ENCODE assay signal across 6 worm cellular contexts in genomic region chrII:9781842-9782241, ce11.
TF ChIP-seq lines count a peak whose summit lies in the region.

cyp-13A1 (minus strand) TSS chrII:9781997.

TF ChIP-seq in whole organism, L1 larva, 84 proteins besides CTCF, POLR2A, EP300 and RAD21:
- TF ChIP-seq nhr-20 (tag; optimal IDR thresholded peaks at IDR 0.05; lab: Kevin White, UChicago): peak; percentile 38
- TF ChIP-seq elt-2 (tag; optimal IDR thresholded peaks at IDR 0.05; lab: Kevin White, UChicago): peak; percentile 29
- no peak for TF ChIP-seq C16A3.4 (tag; optimal IDR thresholded peaks at IDR 0.05; lab: Kevin White, UChicago)
- no peak for TF ChIP-seq alr-1 (tag; optimal IDR thresholded peaks at IDR 0.05; lab: Kevin White, UChicago; ENCODE audit: borderline replicate concordance)
- TF ChIP-seq nhr-84 (tag; optimal IDR thresholded peaks at IDR 0.05; lab: Kevin White, UChicago): no peak
TF ChIP-seq in whole organism, L1 larva: peak in this region for 2.

TF ChIP-seq in whole organism, L2 larva, 48 proteins besides CTCF, POLR2A, EP300 and RAD21:
- no peak for TF ChIP-seq elt-3 (tag; optimal IDR thresholded peaks at IDR 0.05; lab: Kevin White, UChicago)
- peak; percentile 77 for TF ChIP-seq fos-1 (tag; optimal IDR thresholded peaks at IDR 0.05; lab: Kevin White, UChicago)
- TF ChIP-seq crh-2 (tag; optimal IDR thresholded peaks at IDR 0.05; lab: Kevin White, UChicago): peak; percentile 13
- TF ChIP-seq sma-9 (GFP tag; optimal IDR thresholded peaks at IDR 0.05; lab: Kevin White, UChicago): peak; percentile 54
- TF ChIP-seq sma-9 (tag; optimal IDR thresholded peaks at IDR 0.05; lab: Kevin White, UChicago): no peak
TF ChIP-seq in whole organism, L2 larva: peak in this region for 3.

TF ChIP-seq in whole organism, L3 larva, 47 proteins besides CTCF, POLR2A, EP300 and RAD21:
- no peak for TF ChIP-seq nhr-76 (tag; optimal IDR thresholded peaks at IDR 0.05; lab: Kevin White, UChicago)
- peak; percentile 70 for TF ChIP-seq pha-4 (tag; optimal IDR thresholded peaks at IDR 0.05; lab: Kevin White, UChicago)
- TF ChIP-seq nhr-11 (tag; optimal IDR thresholded peaks at IDR 0.05; lab: Kevin White, UChicago): no peak
- peak; percentile 38 for TF ChIP-seq elt-2 (tag; optimal IDR thresholded peaks at IDR 0.05; lab: Kevin White, UChicago)
- TF ChIP-seq nhr-23 (tag; optimal IDR thresholded peaks at IDR 0.05; lab: Kevin White, UChicago): no peak
- TF ChIP-seq nhr-77 (tag; optimal IDR thresholded peaks at IDR 0.05; lab: Kevin White, UChicago): no peak
- TF ChIP-seq lsy-12 (tag; optimal IDR thresholded peaks at IDR 0.05; lab: Kevin White, UChicago): no peak
- TF ChIP-seq elt-3 (tag; optimal IDR thresholded peaks at IDR 0.05; lab: Kevin White, UChicago): no peak
- TF ChIP-seq nhr-67 (tag; optimal IDR thresholded peaks at IDR 0.05; lab: Kevin White, UChicago): no peak
- no peak for TF ChIP-seq nfya-1 (tag; optimal IDR thresholded peaks at IDR 0.05; lab: Kevin White, UChicago; ENCODE audit: insufficient read depth)
- no peak for TF ChIP-seq mml-1 (tag; optimal IDR thresholded peaks at IDR 0.05; lab: Kevin White, UChicago)
- TF ChIP-seq ceh-9 (tag; optimal IDR thresholded peaks at IDR 0.05; lab: Kevin White, UChicago): no peak
- TF ChIP-seq tbx-2 (tag; optimal IDR thresholded peaks at IDR 0.05; lab: Kevin White, UChicago): no peak
- no peak for TF ChIP-seq skn-1 (tag; optimal IDR thresholded peaks at IDR 0.05; lab: Kevin White, UChicago)
- TF ChIP-seq mdl-1 (tag; optimal IDR thresholded peaks at IDR 0.05; lab: Kevin White, UChicago): no peak
- no peak for TF ChIP-seq lin-39 (tag; optimal IDR thresholded peaks at IDR 0.05; lab: Kevin White, UChicago)
- TF ChIP-seq pqm-1 (tag; optimal IDR thresholded peaks at IDR 0.05; lab: Kevin White, UChicago): peak; percentile 76

TF ChIP-seq in whole organism, L4 larva, 104 proteins besides CTCF, POLR2A, EP300 and RAD21:
- peak; percentile 64 for TF ChIP-seq nhr-28 (tag; optimal IDR thresholded peaks at IDR 0.05; lab: Kevin White, UChicago)
- TF ChIP-seq hlh-11 (tag; optimal IDR thresholded peaks at IDR 0.05; lab: Kevin White, UChicago): no peak
- TF ChIP-seq dmd-9 (GFP tag; IDR thresholded peaks at IDR 0.05; lab: Robert Waterston, UW): no peak
- TF ChIP-seq unc-62 (GFP tag; optimal IDR thresholded peaks at IDR 0.05 in 1 of 2; lab: Kevin White, UChicago): peak in 1 of 2 experiments; percentile 87
- TF ChIP-seq unc-62 (tag; optimal IDR thresholded peaks at IDR 0.05; lab: Kevin White, UChicago): no peak
- no peak for TF ChIP-seq Y75B8A.6 (GFP tag; IDR thresholded peaks at IDR 0.05; lab: Robert Waterston, UW)
- peak; percentile 27 for TF ChIP-seq pqm-1 (tag; optimal IDR thresholded peaks at IDR 0.05; lab: Kevin White, UChicago)
- TF ChIP-seq dve-1 (tag; optimal IDR thresholded peaks at IDR 0.05; lab: Kevin White, UChicago; ENCODE audit: insufficient read depth): peak; percentile 6
- no peak for TF ChIP-seq F44E2.7 (GFP tag; IDR thresholded peaks at IDR 0.05; lab: Robert Waterston, UW)
- peak; percentile 27 for TF ChIP-seq nhr-77 (tag; optimal IDR thresholded peaks at IDR 0.05; lab: Kevin White, UChicago)
- peak; percentile 67; the same call in 1 of the 2 replicates for TF ChIP-seq dmd-6 (GFP tag; IDR thresholded peaks at IDR 0.05; lab: Robert Waterston, UW)
- TF ChIP-seq nhr-102 (tag; optimal IDR thresholded peaks at IDR 0.05; lab: Kevin White, UChicago): peak; percentile 15
TF ChIP-seq in whole organism, L4 larva: peak in this region for 7.

TF ChIP-seq in whole organism, late embryonic, 69 proteins besides CTCF, POLR2A, EP300 and RAD21:
- no peak for TF ChIP-seq ceh-19 (GFP tag; optimal IDR thresholded peaks at IDR 0.05; lab: Kevin White, UChicago)
- peak; percentile 10 for TF ChIP-seq elt-2 (tag; optimal IDR thresholded peaks at IDR 0.05; lab: Kevin White, UChicago)

TF ChIP-seq in whole organism, young adult, 124 proteins besides CTCF, POLR2A, EP300 and RAD21:
- TF ChIP-seq nhr-80 (tag; optimal IDR thresholded peaks at IDR 0.05; lab: Kevin White, UChicago) (peak; percentile 55), hlh-26 (GFP tag; conservative IDR thresholded peaks at IDR 0.05; lab: Robert Waterston, UW) (no peak), F39B2.1 (GFP tag; IDR thresholded peaks at IDR 0.05; lab: Robert Waterston, UW) (no peak)
